Fruit fly (Drosophila melanogaster) whole organism, wandering third instar larva: ENCODE data around the gene CG10628.
A peak's percentile ranks its signal among the peaks of the same experiment; 100 is the strongest.

ENCODE experiments used
- Abd-B ChIP-seq: fragments of >200 bp; optimal IDR thresholded peaks from 2 replicates; lab custom pipeline; 2017; ENCODE audit warnings: missing biosample characterization, missing genetic modification characterization
- CG32264 ChIP-seq: fragments of 200-800 bp; sonication (Bioruptor generic); optimal IDR thresholded peaks from 2 replicates; lab custom pipeline; 2016; ENCODE audit warnings: missing biosample characterization, missing genetic modification characterization
- CG9705 ChIP-seq: fragments of 200-800 bp; sonication (Bioruptor generic); optimal IDR thresholded peaks from 2 replicates; lab custom pipeline; 2018; ENCODE audit warnings: missing biosample characterization, mild to moderate bottlenecking, missing genetic modification characterization
- CrebA ChIP-seq: fragments of 200-800 bp; sonication (Bioruptor generic); optimal IDR thresholded peaks from 2 replicates; lab custom pipeline; 2016; ENCODE audit warnings: missing biosample characterization, mild to moderate bottlenecking, missing genetic modification characterization, borderline replicate concordance
- Dfd ChIP-seq: fragments of >200 bp; optimal IDR thresholded peaks from 2 replicates; lab custom pipeline; 2017; ENCODE audit warnings: missing biosample characterization, missing genetic modification characterization
- Dif ChIP-seq: fragments of 200-275, 200-300 bp; sonication (Bioruptor generic); optimal IDR thresholded peaks from 2 replicates; lab custom pipeline; 2018; ENCODE audit warnings: missing biosample characterization, missing genetic modification characterization; ENCODE audit not compliant: partially characterized antibody
- GATAd ChIP-seq: sonication (Bioruptor generic); optimal IDR thresholded peaks from 2 replicates; lab custom pipeline; 2016; ENCODE audit warnings: missing biosample characterization, missing genetic modification characterization
- HLH106 ChIP-seq: fragments of 200-800 bp; optimal IDR thresholded peaks from 3 replicates; lab custom pipeline; 2019; ENCODE audit warnings: missing biosample characterization, mild to moderate bottlenecking, missing genetic modification characterization, moderate library complexity
- Hnf4 ChIP-seq: fragments of 200-800 bp; sonication (Bioruptor generic); optimal IDR thresholded peaks from 2 replicates; lab custom pipeline; 2016; ENCODE audit warnings: missing biosample characterization, mild to moderate bottlenecking, missing genetic modification characterization
- Hr78 ChIP-seq: fragments of >200 bp; optimal IDR thresholded peaks from 2 replicates; lab custom pipeline; 2017; ENCODE audit warnings: missing biosample characterization, missing genetic modification characterization
- Hr83 ChIP-seq: fragments of 200-300 bp; sonication (Bioruptor generic); optimal IDR thresholded peaks from 2 replicates; lab custom pipeline; 2016; ENCODE audit warnings: missing biosample characterization, mild to moderate bottlenecking, missing genetic modification characterization, moderate library complexity; ENCODE audit not compliant: poor library complexity, severe bottlenecking
- Jra ChIP-seq: sonication (Bioruptor generic); optimal IDR thresholded peaks from 2 replicates; lab custom pipeline; 2016; ENCODE audit warnings: missing biosample characterization, missing genetic modification characterization
- Mio ChIP-seq: sonication (Bioruptor generic); optimal IDR thresholded peaks from 2 replicates; lab custom pipeline; 2016; ENCODE audit warnings: missing biosample characterization, missing genetic modification characterization
- Myc ChIP-seq: fragments of >200 bp; optimal IDR thresholded peaks from 2 replicates; lab custom pipeline; 2017
- N ChIP-seq: fragments of >200 bp; optimal IDR thresholded peaks from 2 replicates; lab custom pipeline; 2018; ENCODE audit warnings: missing biosample characterization, missing external identifiers, missing genetic modification characterization
- OdsH ChIP-seq: fragments of 200-800 bp; sonication (Bioruptor generic); optimal IDR thresholded peaks from 2 replicates; lab custom pipeline; 2016; ENCODE audit warnings: missing biosample characterization, mild to moderate bottlenecking, missing genetic modification characterization
- Rel ChIP-seq, 2 experiments: fragments of 200-800 bp; sonication (Bioruptor generic) in 1 of 2; optimal IDR thresholded peaks; 2 replicates in 1 of 2; 3 replicates in 1 of 2; lab custom pipeline; 2016 to 2019; ENCODE audit warnings: mild to moderate bottlenecking in 2 of 2, missing biosample characterization in 2 of 2, missing genetic modification characterization in 2 of 2, moderate library complexity in 1 of 2
- Sp1 ChIP-seq: fragments of 200-800 bp; sonication (Bioruptor generic); optimal IDR thresholded peaks from 3 replicates; lab custom pipeline; 2019; ENCODE audit warnings: missing biosample characterization, mild to moderate bottlenecking, missing genetic modification characterization, moderate library complexity
- Vsx2 ChIP-seq: fragments of 200-300, 225-300 bp; sonication (Bioruptor generic); optimal IDR thresholded peaks from 2 replicates; lab custom pipeline; 2018; ENCODE audit warnings: missing biosample characterization, missing genetic modification characterization; ENCODE audit not compliant: partially characterized antibody
- br ChIP-seq: fragments of 200-800 bp; sonication (Bioruptor generic); optimal IDR thresholded peaks from 2 replicates; lab custom pipeline; 2016; ENCODE audit warnings: missing biosample characterization, missing genetic modification characterization
- brk ChIP-seq: fragments of 200-800 bp; sonication (Bioruptor generic); optimal IDR thresholded peaks from 2 replicates; lab custom pipeline; 2016; ENCODE audit warnings: missing biosample characterization, mild to moderate bottlenecking, missing genetic modification characterization
- dl ChIP-seq, 2 experiments: fragments of 175-275, 200-275 bp in 1 of 2; fragments of 200-275 bp in 1 of 2; sonication (Bioruptor generic); optimal IDR thresholded peaks; lab custom pipeline; 2018; ENCODE audit warnings: mild to moderate bottlenecking in 2 of 2, missing biosample characterization in 2 of 2, missing genetic modification characterization in 2 of 2, moderate library complexity in 2 of 2; ENCODE audit not compliant: partially characterized antibody in 2 of 2, insufficient read depth in 1 of 2
- dmrt93B ChIP-seq: fragments of 200-800 bp; sonication (Bioruptor generic); optimal IDR thresholded peaks from 2 replicates; lab custom pipeline; 2018; ENCODE audit warnings: missing biosample characterization, mild to moderate bottlenecking, missing genetic modification characterization
- dsf ChIP-seq: sonication (Bioruptor generic); optimal IDR thresholded peaks from 2 replicates; lab custom pipeline; 2016; ENCODE audit warnings: missing biosample characterization, missing genetic modification characterization, borderline replicate concordance
- ey ChIP-seq: fragments of 200-800 bp; sonication (Bioruptor generic); optimal IDR thresholded peaks from 2 replicates; lab custom pipeline; 2016; ENCODE audit warnings: missing biosample characterization, missing genetic modification characterization
- foxo ChIP-seq, 2 experiments: fragments of 200-800 bp; sonication (Bioruptor generic); optimal IDR thresholded peaks; 2 replicates in 1 of 2; 3 replicates in 1 of 2; lab custom pipeline; 2016 to 2017; ENCODE audit warnings: missing biosample characterization in 2 of 2, missing genetic modification characterization in 2 of 2
- fru ChIP-seq: fragments of 200-800 bp; sonication (Bioruptor generic); optimal IDR thresholded peaks from 3 replicates; lab custom pipeline; 2016; ENCODE audit warnings: missing biosample characterization, mild to moderate bottlenecking, missing genetic modification characterization
- h ChIP-seq: fragments of 200-800 bp; sonication (Bioruptor generic); optimal IDR thresholded peaks from 3 replicates; lab custom pipeline; 2016; ENCODE audit warnings: missing biosample characterization, mild to moderate bottlenecking, missing genetic modification characterization
- jim ChIP-seq: fragments of 175-275, 200-325 bp; sonication (Bioruptor generic); optimal IDR thresholded peaks from 2 replicates; lab custom pipeline; 2016; ENCODE audit warnings: missing biosample characterization, mild to moderate bottlenecking, missing genetic modification characterization
- lola ChIP-seq: fragments of >200 bp; optimal IDR thresholded peaks from 2 replicates; lab custom pipeline; 2017; ENCODE audit warnings: missing biosample characterization, missing genetic modification characterization
- pan ChIP-seq: fragments of >200 bp; optimal IDR thresholded peaks from 2 replicates; lab custom pipeline; 2017
- psq ChIP-seq: fragments of 200-800 bp; sonication (Bioruptor generic); optimal IDR thresholded peaks from 3 replicates; lab custom pipeline; 2017; ENCODE audit warnings: missing biosample characterization, mild to moderate bottlenecking, missing genetic modification characterization, moderate library complexity
- rgr ChIP-seq: fragments of 200-800 bp; sonication (Bioruptor generic); optimal IDR thresholded peaks from 3 replicates; lab custom pipeline; 2016; ENCODE audit warnings: missing biosample characterization, mild to moderate bottlenecking, missing genetic modification characterization
- sage ChIP-seq: fragments of 200-800 bp; sonication (Bioruptor generic); optimal IDR thresholded peaks from 2 replicates; lab custom pipeline; 2016; ENCODE audit warnings: missing biosample characterization, mild to moderate bottlenecking, missing genetic modification characterization
- sv ChIP-seq: fragments of 200-800 bp; sonication (Bioruptor generic); optimal IDR thresholded peaks from 3 replicates; lab custom pipeline; 2016; ENCODE audit warnings: missing biosample characterization, missing genetic modification characterization
- tai ChIP-seq: sonication (Bioruptor generic); optimal IDR thresholded peaks from 2 replicates; lab custom pipeline; 2016; ENCODE audit warnings: missing biosample characterization, missing genetic modification characterization
- usp ChIP-seq: fragments of >200 bp; optimal IDR thresholded peaks from 2 replicates; lab custom pipeline; 2017; ENCODE audit warnings: missing biosample characterization, missing genetic modification characterization
- woc ChIP-seq: sonication (Bioruptor generic); optimal IDR thresholded peaks from 2 replicates; lab custom pipeline; 2016; ENCODE audit warnings: missing biosample characterization, mild to moderate bottlenecking, missing genetic modification characterization

CG10628 gene

DNA sequence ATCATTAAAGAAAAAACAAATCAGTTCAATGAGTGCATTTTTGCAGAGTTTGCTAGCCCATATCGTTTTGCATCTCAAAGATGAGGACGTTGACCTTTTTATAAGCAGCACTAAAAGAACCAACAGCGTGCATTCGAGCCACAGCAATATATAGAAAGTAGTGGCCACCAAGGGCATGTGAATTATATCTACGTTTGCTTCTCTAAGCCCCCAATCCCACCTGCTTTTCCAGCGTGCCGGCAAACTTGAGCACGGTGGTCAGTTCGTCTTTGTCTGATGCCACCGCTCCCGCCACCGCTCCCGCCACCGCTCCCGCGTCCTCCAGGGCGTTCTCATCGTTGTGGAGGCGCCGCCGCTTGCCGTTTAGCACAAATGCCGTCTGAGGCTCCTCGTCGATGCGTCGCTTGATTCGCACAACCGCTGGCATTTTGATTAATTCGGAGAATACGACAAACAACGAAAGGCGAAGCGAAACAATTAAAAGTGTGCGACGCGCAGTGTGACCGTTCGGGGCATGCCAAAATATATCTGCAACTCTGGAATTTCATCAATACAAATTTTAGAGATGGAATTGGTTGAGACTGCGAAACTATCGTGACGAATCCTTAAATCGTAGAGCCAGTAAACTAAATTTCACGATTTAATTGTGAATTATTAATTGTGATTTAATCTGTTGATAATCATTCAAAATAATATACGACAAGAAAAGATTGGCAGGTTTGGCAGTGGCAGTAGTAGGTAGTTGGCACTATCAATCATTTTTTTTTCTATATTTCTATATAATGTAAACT, 37.1 kb upstream of the CG10628 start:
- TF ChIP-seq dl (GFP tag; optimal IDR thresholded peaks at IDR 0.05; lab: Kevin White, UChicago; ENCODE audit: insufficient read depth in 1 of 2, partially characterized antibody in 2 of 2) (no peak), lola (GFP tag; lab: Kevin White, UChicago) (no peak), CG9705 (GFP tag; lab: Kevin White, UChicago) (no peak), usp (GFP tag; lab: Kevin White, UChicago) (no peak), N (GFP tag; lab: Kevin White, UChicago) (no peak), dmrt93B (GFP tag; lab: Kevin White, UChicago) (peak; percentile 10), h (GFP tag; lab: Kevin White, UChicago) (peak; percentile 51), rgr (GFP tag; lab: Kevin White, UChicago) (peak; percentile 62), brk (GFP tag; lab: Kevin White, UChicago) (no peak), woc (GFP tag; lab: Kevin White, UChicago) (peak; percentile 81), dsf (GFP tag; lab: Kevin White, UChicago) (peak; percentile 7), Hr78 (GFP tag; lab: Kevin White, UChicago) (no peak), GATAd (GFP tag; lab: Kevin White, UChicago) (no peak), Myc (no peak), CG32264 (GFP tag; lab: Kevin White, UChicago) (no peak), Rel (GFP tag; optimal IDR thresholded peaks at IDR 0.05; lab: Kevin White, UChicago) (no peak), Rel (tag; optimal IDR thresholded peaks at IDR 0.05; lab: Kevin White, UChicago) (no peak), CrebA (GFP tag; lab: Kevin White, UChicago) (no peak), fru (GFP tag; lab: Kevin White, UChicago) (peak; percentile 44), psq (GFP tag; lab: Kevin White, UChicago) (peak; percentile 23), Dif (GFP tag; lab: Kevin White, UChicago) (no peak), HLH106 (tag; lab: Kevin White, UChicago) (peak; percentile 38), Vsx2 (GFP tag; lab: Kevin White, UChicago) (no peak), Mio (no peak), sage (GFP tag; lab: Kevin White, UChicago) (no peak), Dfd (GFP tag; lab: Kevin White, UChicago) (no peak), Hnf4 (GFP tag; lab: Kevin White, UChicago) (peak; percentile 64), tai (peak; percentile 55), Abd-B (GFP tag; lab: Kevin White, UChicago) (no peak), Sp1 (GFP tag; lab: Kevin White, UChicago) (no peak), pan (lab: Kevin White, UChicago) (no peak), br (GFP tag; lab: Kevin White, UChicago) (peak; percentile 28), sv (peak; percentile 30), OdsH (GFP tag; lab: Kevin White, UChicago) (no peak), Jra (GFP tag; lab: Kevin White, UChicago) (peak; percentile 8), jim (GFP tag; lab: Kevin White, UChicago) (no peak), ey (GFP tag; lab: Kevin White, UChicago) (peak; percentile 40), foxo (GFP tag; optimal IDR thresholded peaks at IDR 0.05; lab: Kevin White, UChicago) (peak in 1 of 2 experiments; percentile 60), Hr83 (GFP tag; lab: Kevin White, UChicago) (peak; percentile 69)
